Worm (Caenorhabditis elegans): ENCODE measurements around the gene ZK688.1.

DNA sequence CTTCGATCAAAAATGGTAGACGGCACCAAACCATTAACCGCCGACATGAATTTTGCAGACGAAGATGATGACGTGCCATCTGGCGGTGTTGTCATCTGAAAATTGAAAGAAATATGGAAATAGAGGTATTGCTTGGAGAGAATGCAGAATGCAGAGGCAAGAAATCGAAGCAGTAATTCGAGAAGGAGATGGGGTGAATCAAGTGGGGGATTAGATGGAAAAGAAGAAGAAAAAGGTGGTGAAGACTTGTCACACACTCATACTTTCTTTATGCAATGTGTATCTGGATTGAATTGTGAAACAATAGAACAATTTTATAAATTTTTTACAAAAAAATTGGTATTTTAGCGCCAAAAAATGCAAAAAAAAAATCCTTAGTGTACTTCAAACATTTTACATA is 15.5 kb downstream of the ZK688.1 start, which contains the start of gene tag-250:
- TF ChIP-seq eyg-1 (tag; optimal IDR thresholded peaks at IDR 0.05) = no peak
- TF ChIP-seq ama-1 (optimal IDR thresholded peaks at IDR 0.05) = no peak

All from whole organism, late embryonic.